Worm (Caenorhabditis elegans): ENCODE measurements around the gene csb-1.

ce11 chrX:15842492-15842891 is 23.2 kb downstream of the csb-1 start:
- TF ChIP-seq unc-39 (tag; optimal IDR thresholded peaks at IDR 0.05) (no peak), snpc-4 (tag; optimal IDR thresholded peaks at IDR 0.05) (no peak), blmp-1 (tag; optimal IDR thresholded peaks at IDR 0.05; ENCODE audit: insufficient read depth) (no peak), ceh-82 (tag; optimal IDR thresholded peaks at IDR 0.05) (no peak), lsy-2 (tag; optimal IDR thresholded peaks at IDR 0.05) (peak; percentile 26 to 32), mdl-1 (tag; optimal IDR thresholded peaks at IDR 0.05) (no peak)

Measured in whole organism, L2 larva.